Worm (Caenorhabditis elegans) whole organism, early embryonic: ENCODE results near the gene dur-1.

Experiments used
- B0310.2 ChIP-seq: sonication (generic microtip); optimal IDR thresholded peaks from 2 replicates; lab custom pipeline; 2016; ENCODE audit warnings: mild to moderate bottlenecking, missing genetic modification characterization, missing compliant biosample characterization
- F13C5.2 ChIP-seq: sonication (generic microtip); optimal IDR thresholded peaks from 2 replicates; lab custom pipeline; 2017; ENCODE audit warnings: mild to moderate bottlenecking, missing genetic modification characterization, inconsistent platforms, missing compliant biosample characterization
- ama-1 ChIP-seq: fragments of 150-350 bp; optimal IDR thresholded peaks from 2 replicates; lab custom pipeline; 2014
- ceh-13 ChIP-seq: fragments of 200-800 bp; sonication (Bioruptor generic); optimal IDR thresholded peaks from 2 replicates; lab custom pipeline; 2018; ENCODE audit warnings: mild to moderate bottlenecking, missing genetic modification characterization, missing compliant biosample characterization
- ceh-36 ChIP-seq: sonication (generic microtip); optimal IDR thresholded peaks from 2 replicates; lab custom pipeline; 2016; ENCODE audit warnings: missing genetic modification characterization, inconsistent platforms, missing compliant biosample characterization
- ets-7 ChIP-seq: sonication (generic microtip); optimal IDR thresholded peaks from 2 replicates; lab custom pipeline; 2016; ENCODE audit warnings: missing genotype, missing genetic modification characterization, missing compliant biosample characterization
- flt-1 ChIP-seq: fragments of 200-800 bp; sonication (Bioruptor generic); IDR thresholded peaks from 2 replicates; pipeline ENCODE4 v1.3.6; 2022; ENCODE audit warnings: missing genetic modification characterization, missing compliant biosample characterization
- hmg-4 ChIP-seq: fragments of 200-800 bp; sonication (Bioruptor generic); optimal IDR thresholded peaks from 2 replicates; lab custom pipeline; 2018; ENCODE audit warnings: mild to moderate bottlenecking, missing genetic modification characterization, missing compliant biosample characterization
- tbx-11 ChIP-seq: fragments of 200-800 bp; sonication (Bioruptor generic); IDR thresholded peaks from 2 replicates; pipeline ENCODE4 v1.3.6; 2022; ENCODE audit warnings: missing genetic modification characterization, missing compliant biosample characterization

- TF ChIP-seq ama-1 (lab: Kevin White, UChicago) (no peak), F13C5.2 (tag; lab: Kevin White, UChicago) (no peak), flt-1 (GFP tag; lab: Robert Waterston, UW) (no peak), ceh-13 (GFP tag; lab: Kevin White, UChicago) (no peak), hmg-4 (GFP tag; lab: Kevin White, UChicago) (no peak), ceh-36 (tag; lab: Kevin White, UChicago) (no peak), B0310.2 (no peak), ets-7 (tag; lab: Kevin White, UChicago) (no peak), tbx-11 (GFP tag; lab: Robert Waterston, UW) (no peak)
These were observed 24.4 kb downstream of the dur-1 start, which contains the start of gene best-13 for ce11 chrIV:9903608-9904007.
